Worm (Caenorhabditis elegans) whole organism, late embryonic: Measurements from ENCODE around the gene npp-18.
A peak's percentile ranks its signal among the peaks of the same experiment; 100 is the strongest.
"Not testable (repeated sequence)": the region's sequence is repeated elsewhere in the genome, so short reads cannot be mapped to it uniquely, and the experiment has no call there.

Source experiments
- F13H6.1 ChIP-seq: sonication (generic microtip); optimal IDR thresholded peaks from 2 replicates; lab custom pipeline; 2016; ENCODE audit warnings: missing genetic modification characterization, missing compliant biosample characterization
- K02D7.2 ChIP-seq: sonication (generic microtip); optimal IDR thresholded peaks from 2 replicates; lab custom pipeline; 2017; ENCODE audit warnings: mild to moderate bottlenecking, missing genetic modification characterization, missing compliant biosample characterization
- Y22D7AL.16 ChIP-seq: sonication (generic microtip); optimal IDR thresholded peaks from 2 replicates; lab custom pipeline; 2016; ENCODE audit warnings: missing genetic modification characterization, missing compliant biosample characterization
- ahr-1 ChIP-seq: sonication (generic microtip); optimal IDR thresholded peaks from 2 replicates; lab custom pipeline; 2016; ENCODE audit warnings: missing genetic modification characterization, missing compliant biosample characterization
- ama-1 ChIP-seq: fragments of 150-350 bp; optimal IDR thresholded peaks from 2 replicates; lab custom pipeline; 2014
- ceh-14 ChIP-seq: sonication (generic microtip); optimal IDR thresholded peaks from 2 replicates; lab custom pipeline; 2016; ENCODE audit warnings: missing genotype, missing genetic modification characterization, missing compliant biosample characterization
- ceh-18 ChIP-seq: sonication (generic microtip); optimal IDR thresholded peaks from 2 replicates; lab custom pipeline; 2016; ENCODE audit warnings: missing genetic modification characterization, missing compliant biosample characterization
- ceh-19 ChIP-seq: fragments of 200-800 bp; sonication (Bioruptor generic); optimal IDR thresholded peaks from 2 replicates; lab custom pipeline; 2018; ENCODE audit warnings: mild to moderate bottlenecking, missing genetic modification characterization, missing compliant biosample characterization
- ceh-22 ChIP-seq: sonication (generic microtip); optimal IDR thresholded peaks from 2 replicates; lab custom pipeline; 2017; ENCODE audit warnings: missing biosample characterization, missing genetic modification characterization
- ceh-31 ChIP-seq: sonication (generic microtip); optimal IDR thresholded peaks from 2 replicates; lab custom pipeline; 2016; ENCODE audit warnings: missing genetic modification characterization, missing compliant biosample characterization
- ceh-34 ChIP-seq: sonication (generic microtip); optimal IDR thresholded peaks from 2 replicates; lab custom pipeline; 2016; ENCODE audit warnings: mild to moderate bottlenecking, missing genetic modification characterization, missing compliant biosample characterization
- ceh-45 ChIP-seq: fragments of 200-800 bp; sonication (Bioruptor generic); IDR thresholded peaks from 2 replicates; pipeline ENCODE4 v1.3.6; 2022; ENCODE audit warnings: missing genetic modification reagents, missing genetic modification characterization, missing compliant biosample characterization
- ceh-6 ChIP-seq: fragments of 200-800 bp; sonication (Bioruptor generic); optimal IDR thresholded peaks from 2 replicates; lab custom pipeline; 2018; ENCODE audit warnings: mild to moderate bottlenecking, missing genetic modification characterization, missing compliant biosample characterization
- elt-2 ChIP-seq: sonication (generic microtip); optimal IDR thresholded peaks from 2 replicates; lab custom pipeline; 2016; ENCODE audit warnings: missing genetic modification reagents, missing genetic modification characterization, missing compliant biosample characterization
- ets-4 ChIP-seq: sonication (generic microtip); optimal IDR thresholded peaks from 2 replicates; lab custom pipeline; 2016; ENCODE audit warnings: missing genetic modification characterization, missing compliant biosample characterization
- eyg-1 ChIP-seq: sonication (generic microtip); optimal IDR thresholded peaks from 2 replicates; lab custom pipeline; 2016; ENCODE audit warnings: missing genotype, missing genetic modification characterization, missing compliant biosample characterization
- hlh-30 ChIP-seq: sonication (generic microtip); optimal IDR thresholded peaks from 2 replicates; lab custom pipeline; 2017; ENCODE audit warnings: antibody characterized with exemption, missing genetic modification characterization, missing compliant biosample characterization; ENCODE audit not compliant: insufficient read depth
- lim-6 ChIP-seq: sonication (generic microtip); optimal IDR thresholded peaks from 2 replicates; lab custom pipeline; 2016; ENCODE audit warnings: missing genetic modification characterization, missing compliant biosample characterization
- lin-11 ChIP-seq: fragments of 200-800 bp; sonication (Bioruptor generic); optimal IDR thresholded peaks from 2 replicates; lab custom pipeline; 2018; ENCODE audit warnings: mild to moderate bottlenecking, missing genetic modification characterization, missing compliant biosample characterization
- madf-2 ChIP-seq: sonication (generic microtip); optimal IDR thresholded peaks from 2 replicates; lab custom pipeline; 2017; ENCODE audit warnings: missing genetic modification characterization, missing compliant biosample characterization
- nfya-1 ChIP-seq: sonication (generic microtip); optimal IDR thresholded peaks from 2 replicates; lab custom pipeline; 2017; ENCODE audit warnings: missing genetic modification characterization, mild to moderate bottlenecking, missing compliant biosample characterization, antibody characterized with exemption, moderate library complexity
- npax-4 ChIP-seq: sonication (generic microtip); optimal IDR thresholded peaks from 2 replicates; lab custom pipeline; 2016; ENCODE audit warnings: missing genetic modification characterization, missing compliant biosample characterization
- pqm-1 ChIP-seq: sonication (generic microtip); optimal IDR thresholded peaks from 2 replicates; lab custom pipeline; 2016; ENCODE audit warnings: missing genetic modification characterization, missing compliant biosample characterization
- ref-2 ChIP-seq: sonication (generic microtip); optimal IDR thresholded peaks from 2 replicates; lab custom pipeline; 2016; ENCODE audit warnings: missing genetic modification characterization, missing compliant biosample characterization
- sox-4 ChIP-seq: sonication (generic microtip); optimal IDR thresholded peaks from 2 replicates; lab custom pipeline; 2017; ENCODE audit warnings: mild to moderate bottlenecking, missing genetic modification characterization, inconsistent platforms, missing compliant biosample characterization
- tbx-7 ChIP-seq: sonication (generic microtip); optimal IDR thresholded peaks from 2 replicates; lab custom pipeline; 2016; ENCODE audit warnings: missing genotype, missing genetic modification characterization, missing compliant biosample characterization
- ttx-3 ChIP-seq: sonication (generic microtip); optimal IDR thresholded peaks from 2 replicates; lab custom pipeline; 2016; ENCODE audit warnings: missing genetic modification reagents, missing genetic modification characterization, missing compliant biosample characterization
- unc-3 ChIP-seq, 2 experiments: fragments of 200-800 bp in 1 of 2; sonication (Bioruptor generic) in 1 of 2; sonication (generic microtip) in 1 of 2; conservative IDR thresholded peaks in 1 of 2; optimal IDR thresholded peaks in 1 of 2; 2 replicates each; pipeline versions ENCODE4 v1.3.6 to Lab custom; 2016 to 2022; ENCODE audit warnings: missing compliant biosample characterization in 2 of 2, missing genetic modification characterization in 2 of 2, missing genetic modification reagents in 1 of 2
- unc-42 ChIP-seq: sonication (generic microtip); optimal IDR thresholded peaks from 2 replicates; lab custom pipeline; 2016; ENCODE audit warnings: missing genotype, missing genetic modification characterization, missing compliant biosample characterization
- unc-55 ChIP-seq: sonication (generic microtip); optimal IDR thresholded peaks from 2 replicates; lab custom pipeline; 2017; ENCODE audit warnings: missing biosample characterization, missing genetic modification reagents, missing genetic modification characterization
- unc-86 ChIP-seq: sonication (generic microtip); optimal IDR thresholded peaks from 2 replicates; lab custom pipeline; 2016; ENCODE audit warnings: missing genetic modification characterization, missing compliant biosample characterization

The npp-18 gene

ce11 chrIII:13296289-13296874 is at the start of gene npp-18:
Gene npp-18, plus strand, starts transcription at chrIII:13296853.
- peak; percentile 74; the same call in 1 of the 2 replicates for TF ChIP-seq unc-3 (GFP tag; conservative IDR thresholded peaks at IDR 0.05; lab: Robert Waterston, UW)
- not testable (repeated sequence) for TF ChIP-seq unc-3 (tag; optimal IDR thresholded peaks at IDR 0.05; lab: Kevin White, UChicago)
- peak; percentile 62; the same call in 1 of the 2 replicates for TF ChIP-seq ceh-45 (GFP tag; lab: Robert Waterston, UW)

ce11 chrIII:13254178-13254725 is 42.4 kb upstream of the npp-18 start, which contains the start of gene F56A8.9:
Gene F56A8.9, plus strand, starts transcription at chrIII:13254675.
- TF ChIP-seq hlh-30 (tag; lab: Kevin White, UChicago) (no peak), madf-2 (tag; lab: Kevin White, UChicago) (no peak), ceh-22 (tag; lab: Kevin White, UChicago) (no peak), ceh-6 (no peak)
- TF ChIP-seq, all 69 proteins: peak for 0

- TF ChIP-seq pqm-1 (tag; lab: Kevin White, UChicago) (no peak), K02D7.2 (peak; percentile 8), unc-86 (no peak), unc-3 (GFP tag; conservative IDR thresholded peaks at IDR 0.05; lab: Robert Waterston, UW) (no peak), unc-3 (tag; optimal IDR thresholded peaks at IDR 0.05; lab: Kevin White, UChicago) (no peak), npax-4 (tag; lab: Kevin White, UChicago) (no peak), nfya-1 (tag; lab: Kevin White, UChicago) (peak; percentile 30), lin-11 (no peak)
These were observed 40.2 kb upstream of the npp-18 start, which contains the start of gene F56A8.3 for ce11 chrIII:13256438-13256928. Gene F56A8.3, plus strand, starts transcription at chrIII:13256878.

- TF ChIP-seq ceh-19 (GFP tag; lab: Kevin White, UChicago) (peak; percentile 63), tbx-7 (tag; lab: Kevin White, UChicago) (no peak), nfya-1 (tag; lab: Kevin White, UChicago) (peak; percentile 41), eyg-1 (tag; lab: Kevin White, UChicago) (no peak), F13H6.1 (tag; lab: Kevin White, UChicago) (no peak), ceh-34 (tag; lab: Kevin White, UChicago) (peak; percentile 67), unc-42 (peak; percentile 65), ref-2 (peak; percentile 51), elt-2 (tag; lab: Kevin White, UChicago) (no peak), sox-4 (tag; lab: Kevin White, UChicago) (no peak), ahr-1 (no peak), ttx-3 (no peak), ceh-18 (tag; lab: Kevin White, UChicago) (no peak), ceh-14 (tag; lab: Kevin White, UChicago) (no peak), ceh-45 (GFP tag; lab: Robert Waterston, UW) (no peak), Y22D7AL.16 (tag; lab: Kevin White, UChicago) (no peak), unc-55 (GFP tag; lab: Kevin White, UChicago) (peak; percentile 1), ceh-31 (peak; percentile 71)
These were observed 38.5 kb upstream of the npp-18 start for ce11 chrIII:13258163-13258562.

ce11 chrIII:13258752-13259151 is 37.9 kb upstream of the npp-18 start:
- no peak for TF ChIP-seq ama-1
- peak; percentile 29 for TF ChIP-seq nfya-1 (tag; lab: Kevin White, UChicago)
- TF ChIP-seq, all 69 proteins: peak for 1

ce11 chrIII:13260344-13260743 is 36.3 kb upstream of the npp-18 start:
- no peak for TF ChIP-seq ets-4 (tag; lab: Kevin White, UChicago)
- TF ChIP-seq elt-2 (tag; lab: Kevin White, UChicago): no peak
- TF ChIP-seq ceh-14 (tag; lab: Kevin White, UChicago): no peak
- no peak for TF ChIP-seq lim-6 (tag; lab: Kevin White, UChicago)
- no peak for TF ChIP-seq Y22D7AL.16 (tag; lab: Kevin White, UChicago)
- TF ChIP-seq, all 69 proteins: peak for 0
